Fruit fly (Drosophila melanogaster) whole organism, prepupa: ENCODE measurements around the gene CG32024.

ENCODE experiments used
- CG10631 ChIP-seq: fragments of 200-800 bp; sonication (Bioruptor generic); optimal IDR thresholded peaks from 2 replicates; lab custom pipeline; 2016; ENCODE audit warnings: missing biosample characterization, missing genetic modification characterization
- CG10669 ChIP-seq: fragments of 200-800 bp; sonication (Bioruptor generic); optimal IDR thresholded peaks from 3 replicates; lab custom pipeline; 2018; ENCODE audit warnings: missing biosample characterization, mild to moderate bottlenecking, missing genetic modification characterization, moderate library complexity
- CG11762 ChIP-seq: fragments of 200-800 bp; sonication (Bioruptor generic); optimal IDR thresholded peaks from 3 replicates; lab custom pipeline; 2016; ENCODE audit warnings: missing biosample characterization, missing genetic modification characterization; ENCODE audit not compliant: insufficient read depth
- CG6854 ChIP-seq: fragments of 200-800 bp; sonication (Bioruptor generic); optimal IDR thresholded peaks from 2 replicates; lab custom pipeline; 2017; ENCODE audit warnings: missing biosample characterization, mild to moderate bottlenecking, missing genetic modification characterization
- Smox ChIP-seq: fragments of 200-800 bp; sonication (Bioruptor generic); optimal IDR thresholded peaks from 3 replicates; lab custom pipeline; 2016; ENCODE audit warnings: missing biosample characterization, missing genetic modification characterization
- Sox14 ChIP-seq: fragments of 200-800 bp; sonication (Bioruptor generic); optimal IDR thresholded peaks from 3 replicates; lab custom pipeline; 2016; ENCODE audit warnings: missing biosample characterization, missing genetic modification characterization
- Sox15 ChIP-seq: fragments of 200-800 bp; sonication (Bioruptor generic); optimal IDR thresholded peaks from 3 replicates; lab custom pipeline; 2016; ENCODE audit warnings: missing biosample characterization, missing genetic modification characterization
- cyc ChIP-seq: fragments of 200-800 bp; sonication (Bioruptor generic); optimal IDR thresholded peaks from 3 replicates; lab custom pipeline; 2016; ENCODE audit warnings: missing biosample characterization, missing genetic modification characterization
- net ChIP-seq: fragments of 200-800 bp; sonication (Bioruptor generic); optimal IDR thresholded peaks from 3 replicates; lab custom pipeline; 2016; ENCODE audit warnings: missing biosample characterization, missing genetic modification characterization
- ss ChIP-seq, 2 experiments: fragments of 200-800 bp; sonication (Bioruptor generic); optimal IDR thresholded peaks; 2 replicates in 1 of 2; 3 replicates in 1 of 2; lab custom pipeline; 2017 to 2018; ENCODE audit warnings: mild to moderate bottlenecking in 2 of 2, missing biosample characterization in 2 of 2, missing genetic modification characterization in 2 of 2, moderate library complexity in 1 of 2
- svp ChIP-seq: fragments of 200-800 bp; sonication (Bioruptor generic); peaks from one replicate; lab custom pipeline; 2016; ENCODE audit warnings: missing biosample characterization, missing genetic modification characterization
- topi ChIP-seq: fragments of 200-800 bp; sonication (Bioruptor generic); optimal IDR thresholded peaks from 3 replicates; lab custom pipeline; 2016; ENCODE audit warnings: missing biosample characterization, missing genetic modification characterization

dm6 chr3L:8780723-8781296 is 26.6 kb upstream of the CG32024 start:
- TF ChIP-seq Sox14 = no peak
- TF ChIP-seq CG10669 (GFP tag; lab: Kevin White, UChicago) = no peak
- no peak for TF ChIP-seq Smox (GFP tag; lab: Kevin White, UChicago)
- TF ChIP-seq net (GFP tag; lab: Kevin White, UChicago) = no peak
- no peak for TF ChIP-seq cyc
- TF ChIP-seq CG10631 (GFP tag; lab: Kevin White, UChicago) = no peak
- TF ChIP-seq CG6854 (GFP tag; lab: Kevin White, UChicago) = no peak
- no peak for TF ChIP-seq ss (GFP tag; optimal IDR thresholded peaks at IDR 0.05; lab: Kevin White, UChicago)
- TF ChIP-seq topi = no peak
- TF ChIP-seq CG11762 (GFP tag; lab: Kevin White, UChicago) = no peak
- TF ChIP-seq Sox15 = no peak
- TF ChIP-seq svp (GFP tag; lab: Kevin White, UChicago) = no peak
